Worm (Caenorhabditis elegans) whole organism, L1 larva: ENCODE data around the gene str-143.

Experiments
- C16A3.4 ChIP-seq: fragments of 150-350 bp; optimal IDR thresholded peaks from 2 replicates; lab custom pipeline; 2014; ENCODE audit warnings: missing biosample characterization, missing genetic modification characterization
- ama-1 ChIP-seq: fragments of 150-350 bp; optimal IDR thresholded peaks from 2 replicates; lab custom pipeline; 2014
- fos-1 ChIP-seq: fragments of 150-350 bp; optimal IDR thresholded peaks from 2 replicates; lab custom pipeline; 2014; ENCODE audit warnings: missing biosample characterization, missing genetic modification characterization
- lin-13 ChIP-seq: fragments of 150-350 bp; optimal IDR thresholded peaks from 2 replicates; lab custom pipeline; 2014; ENCODE audit warnings: missing biosample characterization, missing genetic modification reagents, missing genetic modification characterization
- lsy-2 ChIP-seq, 2 experiments: fragments of 150-350 bp; optimal IDR thresholded peaks; 2 replicates each; lab custom pipeline; 2014; ENCODE audit warnings: missing biosample characterization in 2 of 2, missing genetic modification characterization in 2 of 2
- mep-1 ChIP-seq: fragments of 150-350 bp; optimal IDR thresholded peaks from 2 replicates; lab custom pipeline; 2014; ENCODE audit warnings: missing biosample characterization, missing genetic modification characterization
- nhr-76 ChIP-seq: sonication (generic microtip); optimal IDR thresholded peaks from 2 replicates; lab custom pipeline; 2017; ENCODE audit warnings: missing biosample characterization, missing genetic modification characterization
- pqm-1 ChIP-seq: sonication (generic microtip); optimal IDR thresholded peaks from 3 replicates; lab custom pipeline; 2017; ENCODE audit warnings: missing biosample characterization, missing genetic modification characterization
- snpc-4 ChIP-seq: fragments of 150-350 bp; optimal IDR thresholded peaks from 2 replicates; lab custom pipeline; 2014; ENCODE audit warnings: missing biosample characterization, missing genetic modification characterization
- zag-1 ChIP-seq: fragments of 150-350 bp; optimal IDR thresholded peaks from 2 replicates; lab custom pipeline; 2014; ENCODE audit warnings: missing biosample characterization, missing genetic modification characterization
- ztf-11 ChIP-seq, 2 experiments: sonication (generic microtip); optimal IDR thresholded peaks; 2 replicates each; lab custom pipeline; 2016 to 2017; ENCODE audit warnings: missing genetic modification characterization in 2 of 2, missing biosample characterization in 1 of 2, missing compliant biosample characterization in 1 of 2

DNA sequence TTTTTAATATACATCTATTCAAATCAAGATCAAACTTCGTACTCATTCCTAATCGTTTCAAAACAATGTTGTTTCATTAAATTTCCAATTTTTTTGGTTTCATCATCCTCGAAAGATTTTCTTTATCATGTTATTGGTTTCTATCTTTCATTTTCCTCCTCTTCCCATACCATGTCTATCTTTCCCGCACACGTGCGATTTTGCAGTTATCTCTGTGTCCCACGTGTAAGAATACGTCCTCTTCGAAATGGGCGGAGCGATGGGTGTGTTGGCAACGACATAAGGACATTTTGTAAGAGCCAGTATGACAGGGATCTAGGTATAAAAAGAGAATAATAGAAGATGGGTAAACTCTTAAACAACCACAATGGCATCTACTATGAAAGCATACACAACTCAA lies 43.2 kb downstream of the str-143 start, which contains the start of gene F43H9.4:
- TF ChIP-seq fos-1 (tag; lab: Kevin White, UChicago): no peak
- TF ChIP-seq ama-1: no peak
- no peak for TF ChIP-seq mep-1
- peak in 1 of 2 experiments; percentile 3 for TF ChIP-seq lsy-2 (tag; optimal IDR thresholded peaks at IDR 0.05; lab: Kevin White, UChicago)
- TF ChIP-seq ztf-11 (tag; optimal IDR thresholded peaks at IDR 0.05; lab: Kevin White, UChicago): no peak
- no peak for TF ChIP-seq nhr-76 (tag; lab: Kevin White, UChicago)
- no peak for TF ChIP-seq zag-1 (tag; lab: Kevin White, UChicago)
- no peak for TF ChIP-seq C16A3.4 (tag; lab: Kevin White, UChicago)
- TF ChIP-seq pqm-1 (tag; lab: Kevin White, UChicago): no peak
- no peak for TF ChIP-seq lin-13 (GFP tag; lab: Kevin White, UChicago)
- no peak for TF ChIP-seq snpc-4 (tag; lab: Kevin White, UChicago)
